Worm (Caenorhabditis elegans) whole organism, L2 larva: Measurements from ENCODE around the gene clec-6.

Source experiments
- ZK546.5 ChIP-seq: sonication (generic microtip); optimal IDR thresholded peaks from 2 replicates; lab custom pipeline; 2017; ENCODE audit warnings: missing biosample characterization, missing genetic modification characterization
- blmp-1 ChIP-seq: sonication (generic microtip); optimal IDR thresholded peaks from 2 replicates; lab custom pipeline; 2017; ENCODE audit warnings: missing genetic modification characterization, mild to moderate bottlenecking, missing compliant biosample characterization, antibody characterized with exemption, moderate library complexity; ENCODE audit not compliant: insufficient read depth
- ceh-16 ChIP-seq: fragments of 150-350 bp; optimal IDR thresholded peaks from 2 replicates; lab custom pipeline; 2014; ENCODE audit warnings: missing biosample characterization, missing genetic modification characterization

DNA sequence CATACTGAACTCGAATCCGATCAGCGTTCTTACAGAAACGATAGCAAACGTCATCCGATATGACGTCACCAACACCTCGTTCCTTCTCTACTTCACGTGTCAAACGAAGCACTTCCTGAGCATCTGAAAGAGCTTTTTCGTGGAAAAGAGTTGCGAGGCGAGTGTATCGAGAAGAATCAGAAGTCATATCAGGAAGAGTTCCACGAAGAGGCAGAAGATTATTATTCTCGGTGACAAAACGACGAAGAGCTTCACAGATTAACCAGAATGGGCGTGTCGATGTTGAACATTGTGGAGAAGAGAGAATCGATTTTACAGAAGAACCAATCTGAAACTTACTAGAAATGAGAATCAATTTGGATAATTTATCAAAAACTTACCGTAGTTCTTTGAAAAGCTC, 31.7 kb upstream of the clec-6 start:
- TF ChIP-seq blmp-1 (no peak), ZK546.5 (tag; lab: Kevin White, UChicago) (no peak), ceh-16 (tag; lab: Kevin White, UChicago) (no peak)
